Worm (Caenorhabditis elegans): ENCODE measurements around the gene cnt-2.

The cnt-2 gene

DNA sequence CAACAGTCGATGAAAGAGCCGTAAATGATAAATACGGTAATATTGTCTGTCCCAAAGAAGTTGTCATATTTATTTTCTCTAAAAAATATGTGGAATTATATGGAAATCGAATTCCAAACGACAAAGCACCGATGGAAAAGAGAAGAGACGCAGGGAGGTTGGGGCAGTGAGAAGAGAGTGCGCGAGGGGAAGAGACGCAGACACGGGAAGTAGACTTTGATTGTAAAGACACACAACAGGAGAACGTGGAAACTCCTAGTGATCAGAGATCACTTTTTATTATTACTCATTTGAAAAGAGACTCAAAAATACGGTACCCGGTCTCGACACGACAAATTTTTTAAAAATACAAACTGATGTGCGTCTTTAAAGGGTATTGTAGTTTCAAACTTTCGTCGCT is 26.5 kb upstream of the cnt-2 start (continued):
- TF ChIP-seq ama-1 (optimal IDR thresholded peaks at IDR 0.05) (no peak), F16B12.6 (tag; optimal IDR thresholded peaks at IDR 0.05) (no peak), mdl-1 (tag; optimal IDR thresholded peaks at IDR 0.05) (peak in 1 of 2 experiments; percentile 58), vab-15 (tag; optimal IDR thresholded peaks at IDR 0.05) (no peak), efl-3 (GFP tag; optimal IDR thresholded peaks at IDR 0.05) (no peak), grh-1 (GFP tag; IDR thresholded peaks at IDR 0.05) (no peak), ceh-8 (GFP tag; optimal IDR thresholded peaks at IDR 0.05) (no peak), egl-27 (tag; optimal IDR thresholded peaks at IDR 0.05) (no peak), alr-1 (tag; optimal IDR thresholded peaks at IDR 0.05; ENCODE audit: borderline replicate concordance) (no peak), lsy-2 (tag; optimal IDR thresholded peaks at IDR 0.05) (peak; percentile 45 to 59), isw-1 (GFP tag; IDR thresholded peaks at IDR 0.05) (no peak), lir-3 (tag; optimal IDR thresholded peaks at IDR 0.05; ENCODE audit: poor library complexity) (peak; percentile 8), pax-3 (tag; optimal IDR thresholded peaks at IDR 0.05) (no peak), egl-13 (tag; optimal IDR thresholded peaks at IDR 0.05) (no peak), pag-3 (tag; optimal IDR thresholded peaks at IDR 0.05; ENCODE audit: borderline replicate concordance, insufficient read depth) (no peak), blmp-1 (tag; optimal IDR thresholded peaks at IDR 0.05) (no peak), snu-23 (GFP tag; optimal IDR thresholded peaks at IDR 0.05) (peak; percentile 59), lin-14 (GFP tag; optimal IDR thresholded peaks at IDR 0.05) (peak; percentile 75), lin-35 (GFP tag; optimal IDR thresholded peaks at IDR 0.05) (peak; percentile 26 to 43), ztf-4 (tag; optimal IDR thresholded peaks at IDR 0.05) (no peak), dpl-1 (GFP tag; optimal IDR thresholded peaks at IDR 0.05) (peak in 2 of 3 experiments; percentile 39 to 42), nhr-47 (tag; optimal IDR thresholded peaks at IDR 0.05) (peak; percentile 64), rnt-1 (tag; optimal IDR thresholded peaks at IDR 0.05) (peak; percentile 74), nhr-90 (tag; optimal IDR thresholded peaks at IDR 0.05; ENCODE audit: poor library complexity) (peak; percentile 45), pqm-1 (tag; optimal IDR thresholded peaks at IDR 0.05) (no peak), sox-4 (tag; optimal IDR thresholded peaks at IDR 0.05) (no peak), nhr-237 (tag; optimal IDR thresholded peaks at IDR 0.05) (no peak), unc-86 (tag; optimal IDR thresholded peaks at IDR 0.05) (no peak), aly-2 (tag; optimal IDR thresholded peaks at IDR 0.05) (no peak), nhr-28 (tag; optimal IDR thresholded peaks at IDR 0.05) (no peak), lin-13 (GFP tag; optimal IDR thresholded peaks at IDR 0.05) (no peak), fos-1 (tag; optimal IDR thresholded peaks at IDR 0.05) (no peak), elt-2 (tag; optimal IDR thresholded peaks at IDR 0.05) (no peak), nhr-76 (tag; optimal IDR thresholded peaks at IDR 0.05) (no peak), efl-1 (optimal IDR thresholded peaks at IDR 0.05) (peak; percentile 64 to 75), efl-1 (GFP tag; optimal IDR thresholded peaks at IDR 0.05 in 1 of 2) (peak in 1 of 2 experiments; percentile 30), fkh-4 (tag; optimal IDR thresholded peaks at IDR 0.05; ENCODE audit: borderline replicate concordance) (no peak), nhr-77 (tag; optimal IDR thresholded peaks at IDR 0.05) (no peak), unc-98 (GFP tag; IDR thresholded peaks at IDR 0.05) (no peak), ceh-63 (GFP tag; optimal IDR thresholded peaks at IDR 0.05) (no peak), Y116A8C.19 (tag; optimal IDR thresholded peaks at IDR 0.05; ENCODE audit: borderline replicate concordance) (no peak), sup-37 (GFP tag; optimal IDR thresholded peaks at IDR 0.05) (no peak), snpc-4 (tag; optimal IDR thresholded peaks at IDR 0.05) (peak; percentile 37), lin-39 (tag; optimal IDR thresholded peaks at IDR 0.05) (no peak), ceh-82 (tag; optimal IDR thresholded peaks at IDR 0.05) (peak in 1 of 3 experiments; percentile 18), C16A3.4 (tag; optimal IDR thresholded peaks at IDR 0.05) (no peak), mep-1 (tag; optimal IDR thresholded peaks at IDR 0.05) (peak; percentile 33), nhr-20 (tag; optimal IDR thresholded peaks at IDR 0.05) (peak; percentile 61), mab-9 (GFP tag; IDR thresholded peaks at IDR 0.05) (no peak), nhr-84 (tag; optimal IDR thresholded peaks at IDR 0.05) (no peak), aha-1 (tag; optimal IDR thresholded peaks at IDR 0.05) (no peak), irx-1 (tag; optimal IDR thresholded peaks at IDR 0.05) (no peak), unc-130 (tag; optimal IDR thresholded peaks at IDR 0.05) (no peak), nhr-85 (tag) (no peak)
